Worm (Caenorhabditis elegans) whole organism, young adult: ENCODE measurements around the gene str-41.
A peak's percentile ranks its signal among the peaks of the same experiment; 100 is the strongest.

Source experiments
- B0035.1 ChIP-seq: sonication (generic microtip); optimal IDR thresholded peaks from 2 replicates; lab custom pipeline; 2016; ENCODE audit warnings: missing genetic modification characterization, mild to moderate bottlenecking, missing compliant biosample characterization, missing genotype, missing genetic modification reagents
- F57A8.1 ChIP-seq: fragments of 200-800 bp; sonication (Bioruptor generic); optimal IDR thresholded peaks from 2 replicates; lab custom pipeline; 2018; ENCODE audit warnings: mild to moderate bottlenecking, missing genetic modification characterization, moderate library complexity, missing compliant biosample characterization
- F57C9.4 ChIP-seq: sonication (generic microtip); optimal IDR thresholded peaks from 2 replicates; lab custom pipeline; 2017; ENCODE audit warnings: mild to moderate bottlenecking, missing genetic modification characterization, missing compliant biosample characterization
- K11D2.4 ChIP-seq: fragments of 200-800 bp; sonication (Bioruptor generic); IDR thresholded peaks from 2 replicates; pipeline ENCODE4 v1.3.6; 2022; ENCODE audit warnings: missing genetic modification reagents, missing genetic modification characterization, missing compliant biosample characterization
- Y53G8AR.9 ChIP-seq: fragments of 200-800 bp; sonication (Bioruptor generic); conservative IDR thresholded peaks from 2 replicates; pipeline ENCODE4 v1.3.6; 2022; ENCODE audit warnings: missing genetic modification reagents, missing genetic modification characterization, missing compliant biosample characterization
- Y79H2A.3 ChIP-seq: fragments of 200-800 bp; sonication (Bioruptor generic); conservative IDR thresholded peaks from 2 replicates; pipeline ENCODE4 v1.3.6; 2022; ENCODE audit warnings: missing genetic modification reagents, missing genetic modification characterization, missing compliant biosample characterization
- akir-1 ChIP-seq: fragments of 200-800 bp; sonication (Bioruptor generic); optimal IDR thresholded peaks from 2 replicates; lab custom pipeline; 2018; ENCODE audit warnings: mild to moderate bottlenecking, missing genetic modification characterization, moderate library complexity, missing compliant biosample characterization
- bed-1 ChIP-seq: fragments of 200-800 bp; sonication (Bioruptor generic); IDR thresholded peaks from 2 replicates; pipeline ENCODE4 v1.3.6; 2022; ENCODE audit warnings: missing genetic modification reagents, missing genetic modification characterization, missing compliant biosample characterization
- ceh-100 ChIP-seq: fragments of 200-800 bp; sonication (Bioruptor generic); IDR thresholded peaks from 2 replicates; pipeline ENCODE4 v1.3.6; 2022; ENCODE audit warnings: missing genetic modification reagents, missing genetic modification characterization, missing compliant biosample characterization
- ceh-40 ChIP-seq: fragments of 200-800 bp; sonication (Bioruptor generic); IDR thresholded peaks from 2 replicates; pipeline ENCODE4 v1.3.6; 2022; ENCODE audit warnings: missing genetic modification characterization, missing compliant biosample characterization
- ceh-79 ChIP-seq: sonication (generic microtip); optimal IDR thresholded peaks from 2 replicates; lab custom pipeline; 2017; ENCODE audit warnings: mild to moderate bottlenecking, missing genetic modification characterization, missing compliant biosample characterization
- ceh-91 ChIP-seq: fragments of 200-800 bp; sonication (Bioruptor generic); IDR thresholded peaks from 2 replicates; pipeline ENCODE4 v1.3.6; 2022; ENCODE audit warnings: missing genetic modification reagents, missing genetic modification characterization, missing compliant biosample characterization
- dox-1 ChIP-seq: fragments of 200-800 bp; sonication (Bioruptor generic); IDR thresholded peaks from 2 replicates; pipeline ENCODE4 v1.3.6; 2022; ENCODE audit warnings: missing genetic modification reagents, missing genetic modification characterization, missing compliant biosample characterization
- dpff-1 ChIP-seq: sonication (generic microtip); optimal IDR thresholded peaks from 2 replicates; lab custom pipeline; 2017; ENCODE audit warnings: mild to moderate bottlenecking, missing genetic modification characterization, missing compliant biosample characterization
- hlh-26 ChIP-seq: fragments of 200-800 bp; sonication (Bioruptor generic); conservative IDR thresholded peaks from 2 replicates; pipeline ENCODE4 v1.3.6; 2022; ENCODE audit warnings: missing genetic modification reagents, missing genetic modification characterization, missing compliant biosample characterization
- hrde-1 ChIP-seq: sonication (generic microtip); optimal IDR thresholded peaks from 2 replicates; lab custom pipeline; 2016; ENCODE audit warnings: missing genetic modification characterization, mild to moderate bottlenecking, missing compliant biosample characterization, moderate library complexity, missing genotype, missing genetic modification reagents, borderline replicate concordance
- let-607 ChIP-seq, 2 experiments: fragments of 200-800 bp in 1 of 2; sonication (Bioruptor generic) in 1 of 2; sonication (generic microtip) in 1 of 2; optimal IDR thresholded peaks; 2 replicates each; lab custom pipeline; 2016 to 2018; ENCODE audit warnings: mild to moderate bottlenecking in 2 of 2, missing compliant biosample characterization in 2 of 2, missing genetic modification characterization in 2 of 2, moderate library complexity in 2 of 2, missing genotype in 1 of 2
- lin-54 ChIP-seq: fragments of 200-800 bp; sonication (Bioruptor generic); optimal IDR thresholded peaks from 2 replicates; lab custom pipeline; 2018; ENCODE audit warnings: mild to moderate bottlenecking, missing genetic modification characterization, missing compliant biosample characterization
- lir-1 ChIP-seq: fragments of 200-800 bp; sonication (Bioruptor generic); conservative IDR thresholded peaks from 2 replicates; pipeline ENCODE4 v1.3.6; 2022; ENCODE audit warnings: missing genetic modification reagents, missing genetic modification characterization, missing compliant biosample characterization
- madf-3 ChIP-seq: fragments of 200-800 bp; sonication (Bioruptor generic); IDR thresholded peaks from 2 replicates; pipeline ENCODE4 v1.3.6; 2022; ENCODE audit warnings: missing genetic modification reagents, missing genetic modification characterization, missing compliant biosample characterization
- nhr-80 ChIP-seq: sonication (generic microtip); optimal IDR thresholded peaks from 2 replicates; lab custom pipeline; 2016; ENCODE audit warnings: missing genetic modification characterization, missing compliant biosample characterization
- pbrm-1 ChIP-seq: fragments of 200-800 bp; sonication (Bioruptor generic); IDR thresholded peaks from 2 replicates; pipeline ENCODE4 v1.3.6; 2022; ENCODE audit warnings: missing genetic modification reagents, missing genetic modification characterization, missing compliant biosample characterization
- pha-4 ChIP-seq: fragments of 150-350 bp; sonication (generic microtip); optimal IDR thresholded peaks from 2 replicates; lab custom pipeline; 2014; ENCODE audit warnings: missing biosample characterization, missing genetic modification reagents, missing genetic modification characterization
- rcor-1 ChIP-seq: fragments of 200-800 bp; sonication (Bioruptor generic); IDR thresholded peaks from 2 replicates; pipeline ENCODE4 v1.3.6; 2022; ENCODE audit warnings: missing genetic modification reagents, missing genetic modification characterization, missing compliant biosample characterization
- rec-8 ChIP-seq, 2 experiments: sonication (generic microtip); optimal IDR thresholded peaks; 2 replicates each; lab custom pipeline; 2016; ENCODE audit warnings: mild to moderate bottlenecking in 2 of 2, missing genetic modification characterization in 2 of 2, missing genetic modification reagents in 2 of 2, missing genotype in 2 of 2, missing biosample characterization in 1 of 2, missing compliant biosample characterization in 1 of 2, moderate library complexity in 1 of 2
- sdz-38 ChIP-seq: sonication (generic microtip); optimal IDR thresholded peaks from 2 replicates; lab custom pipeline; 2016; ENCODE audit warnings: missing genotype, missing genetic modification characterization, missing compliant biosample characterization
- snpc-1.1 ChIP-seq: sonication (generic microtip); optimal IDR thresholded peaks from 2 replicates; lab custom pipeline; 2017; ENCODE audit warnings: missing genetic modification characterization, mild to moderate bottlenecking, missing compliant biosample characterization, antibody characterized with exemption, moderate library complexity, missing genotype, missing genetic modification reagents; ENCODE audit not compliant: insufficient read depth
- snpc-4 ChIP-seq, 5 experiments: fragments of 150-350 bp in 1 of 5; sonication (generic microtip) in 4 of 5; optimal IDR thresholded peaks; 2 replicates each; lab custom pipeline; 2014 to 2018; ENCODE audit warnings: missing genetic modification characterization in 5 of 5, missing biosample characterization in 3 of 5, antibody characterized with exemption in 2 of 5, mild to moderate bottlenecking in 2 of 5, missing compliant biosample characterization in 2 of 5, missing genotype in 2 of 5, moderate library complexity in 2 of 5, missing genetic modification reagents in 1 of 5
- somi-1 ChIP-seq: fragments of 200-800 bp; sonication (Bioruptor generic); optimal IDR thresholded peaks from 2 replicates; lab custom pipeline; 2018; ENCODE audit warnings: mild to moderate bottlenecking, missing genetic modification characterization, missing compliant biosample characterization
- tbp1 ChIP-seq: fragments of 200-800 bp; sonication (Bioruptor generic); optimal IDR thresholded peaks from 2 replicates; lab custom pipeline; 2018; ENCODE audit warnings: mild to moderate bottlenecking, missing genetic modification characterization, missing compliant biosample characterization
- zim-3 ChIP-seq: sonication (generic microtip); optimal IDR thresholded peaks from 2 replicates; lab custom pipeline; 2017; ENCODE audit warnings: mild to moderate bottlenecking, missing genetic modification characterization, moderate library complexity, missing compliant biosample characterization
- ztf-26 ChIP-seq: sonication (generic microtip); optimal IDR thresholded peaks from 2 replicates; lab custom pipeline; 2017; ENCODE audit warnings: missing genetic modification characterization, missing compliant biosample characterization

Gene str-41

DNA sequence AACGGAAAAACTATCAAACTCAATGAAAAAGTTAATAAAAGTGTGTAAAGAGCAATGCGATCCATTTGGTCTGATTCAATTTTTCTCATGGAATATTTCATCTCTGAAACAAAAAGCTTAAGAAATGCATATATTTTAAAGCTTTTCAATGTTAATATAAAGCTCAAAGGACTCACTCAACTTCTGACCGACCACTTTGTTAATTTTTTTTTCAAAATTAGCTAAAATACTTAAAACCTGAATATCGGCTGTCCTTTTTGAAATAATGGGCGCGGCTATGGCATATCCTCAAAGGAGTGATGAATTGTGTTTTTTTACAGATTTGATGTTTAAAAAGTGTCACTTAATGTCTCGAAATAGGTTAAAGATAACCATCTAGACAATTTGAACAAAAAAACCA is 22.0 kb upstream of the str-41 start, which contains the start of gene C02H6.1:
C02H6.1 (minus strand) TSS at position 101 of the 400 bp plus-strand sequence.
- TF ChIP-seq snpc-4 (GFP tag; optimal IDR thresholded peaks at IDR 0.05; lab: Kevin White, UChicago) (no peak), snpc-4 (tag; optimal IDR thresholded peaks at IDR 0.05; lab: Kevin White, UChicago) (no peak), ceh-91 (GFP tag; lab: Robert Waterston, UW) (no peak), sdz-38 (tag; lab: Kevin White, UChicago) (no peak), tbp1 (GFP tag; lab: Kevin White, UChicago) (no peak), ceh-79 (tag; lab: Kevin White, UChicago) (no peak), lir-1 (GFP tag; lab: Robert Waterston, UW) (no peak), ceh-40 (GFP tag; lab: Robert Waterston, UW) (no peak), bed-1 (GFP tag; lab: Robert Waterston, UW) (no peak)

DNA sequence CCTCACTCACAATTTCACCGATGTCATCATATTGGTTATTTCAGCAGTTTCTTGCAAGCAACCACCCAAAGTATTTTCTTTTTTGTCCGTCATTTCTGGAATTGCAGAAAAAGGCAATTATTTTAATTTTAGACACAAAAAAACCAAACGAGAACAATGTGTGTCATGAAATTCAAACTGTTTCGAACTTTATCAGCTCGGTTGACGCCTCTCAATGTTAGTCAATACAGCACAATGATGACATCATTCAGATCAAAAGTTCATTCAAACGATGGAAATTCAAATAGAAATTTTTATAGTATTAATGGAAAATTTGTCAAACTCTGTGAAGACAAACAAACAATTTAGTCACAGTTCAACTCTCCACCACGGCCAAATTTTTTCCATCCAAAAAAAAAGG is 19.9 kb upstream of the str-41 start, which contains the start of gene fbxa-105:
fbxa-105 (minus strand) TSS at position 97 of the 400 bp plus-strand sequence.
- no peak for TF ChIP-seq hrde-1 (tag; lab: Kevin White, UChicago)
- no peak for TF ChIP-seq pbrm-1 (GFP tag; lab: Robert Waterston, UW)
- no peak for TF ChIP-seq snpc-1.1 (tag; lab: Kevin White, UChicago)
- peak; percentile 34 for TF ChIP-seq nhr-80
- no peak for TF ChIP-seq madf-3 (GFP tag; lab: Robert Waterston, UW)
- TF ChIP-seq dpff-1 (tag; lab: Kevin White, UChicago) = no peak

DNA sequence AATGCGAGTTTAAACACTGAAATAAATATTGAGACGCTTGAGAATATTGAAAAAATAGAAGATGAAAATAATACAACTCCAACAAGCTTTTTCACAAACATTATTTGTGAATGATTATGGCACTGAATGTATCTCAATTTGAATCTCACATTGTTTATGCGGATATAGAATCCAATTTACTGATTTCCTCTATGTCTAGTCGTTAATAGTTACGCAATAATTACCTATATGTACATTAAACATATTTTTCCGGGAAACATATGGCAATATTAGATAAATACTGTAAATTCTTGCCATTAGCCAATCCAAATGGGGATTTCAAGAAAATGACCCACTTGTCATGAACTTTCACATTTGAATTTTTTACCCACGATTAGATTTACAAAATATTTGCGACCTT is 16.4 kb upstream of the str-41 start, which contains the start of gene srx-9:
srx-9 (minus strand) TSS at position 101 of the 400 bp plus-strand sequence.
- TF ChIP-seq Y79H2A.3 (GFP tag; lab: Robert Waterston, UW) (no peak), rec-8 (tag; optimal IDR thresholded peaks at IDR 0.05; lab: Kevin White, UChicago) (no peak), rcor-1 (GFP tag; lab: Robert Waterston, UW) (no peak), let-607 (tag; optimal IDR thresholded peaks at IDR 0.05; lab: Kevin White, UChicago) (no peak)

DNA sequence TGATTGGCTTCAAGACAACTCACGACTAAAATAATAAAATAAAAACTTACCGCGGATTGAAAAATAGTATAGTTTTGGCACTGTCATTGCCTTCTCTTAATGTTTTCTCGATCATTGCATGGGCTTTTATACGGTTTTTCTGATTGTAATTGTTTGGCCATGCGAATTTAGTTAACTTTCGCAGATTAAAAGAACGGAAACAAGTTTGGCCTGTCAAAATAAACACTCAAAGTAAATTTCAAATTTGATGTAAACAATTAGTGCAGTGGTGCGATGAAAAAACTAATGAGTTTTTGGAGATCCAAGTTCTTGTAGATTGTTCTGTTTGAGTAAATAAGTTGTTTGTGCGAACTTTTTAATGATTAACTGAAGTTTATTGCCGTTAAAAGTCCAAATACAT is 12.6 kb upstream of the str-41 start, which contains the start of gene gst-41:
gst-41 (minus strand) TSS at position 101 of the 400 bp plus-strand sequence.
- TF ChIP-seq hlh-26 (GFP tag; lab: Robert Waterston, UW) (no peak), pha-4 (tag; lab: Kevin White, UChicago) (no peak), ztf-26 (no peak), ceh-91 (GFP tag; lab: Robert Waterston, UW) (no peak), ceh-100 (GFP tag; lab: Robert Waterston, UW) (no peak), zim-3 (no peak), B0035.1 (tag; lab: Kevin White, UChicago) (no peak)

DNA sequence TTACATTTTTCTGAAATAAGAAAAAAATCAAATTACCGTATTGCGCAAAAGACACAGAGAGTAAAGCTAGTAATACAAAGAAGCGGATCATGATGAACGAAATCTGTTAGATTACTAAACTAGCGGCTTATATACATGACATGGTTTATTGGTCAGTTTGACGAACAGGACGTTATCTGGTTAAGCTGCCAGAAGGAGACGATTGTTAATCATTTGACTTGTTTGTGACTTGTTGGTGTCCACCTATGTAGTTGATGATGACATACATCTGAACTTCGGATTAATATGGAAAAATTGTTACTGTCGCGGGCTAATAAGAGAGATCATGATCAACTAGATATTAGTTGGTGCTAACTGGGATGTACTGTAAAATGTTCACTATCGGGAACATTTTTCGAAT is 11.7 kb upstream of the str-41 start, which contains the start of gene cnc-9:
cnc-9 (minus strand) TSS at position 101 of the 400 bp plus-strand sequence.
- TF ChIP-seq K11D2.4 (GFP tag; lab: Robert Waterston, UW) (no peak), dox-1 (no peak), lin-54 (no peak), akir-1 (no peak), Y53G8AR.9 (no peak), somi-1 (GFP tag; lab: Kevin White, UChicago) (no peak), B0035.1 (tag; lab: Kevin White, UChicago) (no peak), F57A8.1 (GFP tag; lab: Kevin White, UChicago) (no peak), F57C9.4 (tag; lab: Kevin White, UChicago) (no peak)
- TF ChIP-seq, all 124 proteins: peak for 0
